Fruit fly (Drosophila melanogaster): Measurements from ENCODE around the gene CG42240.
A peak's percentile ranks its signal among the peaks of the same experiment; 100 is the strongest.

Gene CG42240

DNA sequence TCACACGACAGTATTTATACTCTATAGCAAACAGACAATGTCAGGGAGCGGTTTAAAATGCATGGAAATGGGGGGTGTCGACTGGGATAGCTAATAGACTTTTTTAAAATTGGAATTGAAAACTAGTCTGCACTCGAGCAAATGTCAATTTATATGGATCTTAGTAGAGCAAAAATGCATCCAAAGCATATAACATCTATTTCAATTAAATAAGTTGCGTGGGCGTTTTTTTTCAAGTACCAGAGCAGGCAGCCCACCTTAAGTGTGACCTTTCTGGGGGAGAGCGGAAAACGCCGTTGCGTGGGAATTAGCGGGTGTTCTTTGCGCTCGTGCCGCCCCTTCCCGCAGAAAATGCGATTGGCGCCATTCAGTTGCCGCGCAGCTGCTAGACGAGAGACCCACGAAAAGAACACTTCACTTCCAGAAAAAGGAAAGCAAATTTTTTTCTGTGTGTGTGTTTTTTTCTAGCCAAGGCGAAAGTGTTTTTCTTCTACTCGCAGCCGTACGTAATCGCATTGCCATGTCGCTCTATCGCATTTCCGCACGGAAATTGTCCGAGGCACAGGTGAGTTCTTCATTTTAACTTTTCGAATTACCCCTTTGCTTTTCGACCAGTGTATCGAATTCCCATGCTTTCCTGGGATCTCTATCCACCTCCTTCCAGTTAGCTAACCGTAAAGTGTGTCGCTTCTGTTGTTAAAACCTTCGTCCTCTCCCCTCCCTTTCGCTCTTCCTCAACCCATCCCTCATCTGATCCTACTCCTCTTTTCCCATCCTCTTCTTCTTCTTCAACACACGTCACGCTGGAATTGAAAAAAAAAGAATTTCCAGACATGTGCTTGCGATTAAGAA, 21.5 kb downstream of the CG42240 start:
- peak; percentile 9 for TF ChIP-seq noc (tag; optimal IDR thresholded peaks at IDR 0.05)

dm6 chrX:6352769-6353612, 22.3 kb downstream of the CG42240 start:
- no peak for TF ChIP-seq noc (tag; optimal IDR thresholded peaks at IDR 0.05)

- peak; percentile 75 for TF ChIP-seq noc (tag; optimal IDR thresholded peaks at IDR 0.05)
These were observed 23.0 kb downstream of the CG42240 start for dm6 chrX:6353613-6353986.

- no peak for TF ChIP-seq noc (tag; optimal IDR thresholded peaks at IDR 0.05)
These were observed 23.5 kb downstream of the CG42240 start for dm6 chrX:6354163-6354562.

- peak; percentile 38 for TF ChIP-seq noc (tag; optimal IDR thresholded peaks at IDR 0.05)
These were observed 24.5 kb downstream of the CG42240 start for dm6 chrX:6355090-6355679.

DNA sequence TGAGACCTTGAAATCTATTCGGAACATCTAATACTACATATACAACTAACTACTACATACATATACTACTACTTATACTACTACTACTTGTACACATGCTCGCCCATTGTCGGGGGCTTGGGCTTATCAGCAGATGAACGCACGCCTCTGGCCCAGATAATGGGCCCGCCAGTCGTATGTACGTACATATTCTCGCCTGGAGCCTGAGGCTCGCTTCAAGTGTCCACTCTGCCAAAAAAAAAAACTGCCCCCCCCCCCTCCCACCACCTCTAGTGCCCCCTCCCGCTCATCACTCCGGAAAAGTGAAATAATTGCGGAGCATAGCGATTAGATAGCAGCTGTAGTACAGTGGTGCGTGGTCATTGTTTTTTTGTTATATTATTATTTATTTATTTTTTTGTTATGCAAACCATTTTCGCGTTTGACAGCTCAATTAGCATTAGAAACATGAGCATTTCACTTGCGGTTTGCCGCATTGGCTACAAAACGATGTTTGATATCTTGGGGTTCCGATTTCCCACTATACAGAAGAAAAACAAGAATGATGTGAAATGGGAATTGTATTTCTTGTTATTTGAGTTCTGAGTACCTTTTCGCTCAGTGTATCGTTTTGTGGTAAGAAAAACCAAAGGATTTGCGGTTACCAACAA, 26.2 kb downstream of the CG42240 start:
- TF ChIP-seq noc (tag; optimal IDR thresholded peaks at IDR 0.05), result peak; percentile 29

- TF ChIP-seq noc (tag; optimal IDR thresholded peaks at IDR 0.05), result no peak
These were observed 26.9 kb downstream of the CG42240 start for dm6 chrX:6357456-6358007.

dm6 chrX:6358198-6358597, 27.6 kb downstream of the CG42240 start:
- TF ChIP-seq noc (tag; optimal IDR thresholded peaks at IDR 0.05), result no peak

DNA sequence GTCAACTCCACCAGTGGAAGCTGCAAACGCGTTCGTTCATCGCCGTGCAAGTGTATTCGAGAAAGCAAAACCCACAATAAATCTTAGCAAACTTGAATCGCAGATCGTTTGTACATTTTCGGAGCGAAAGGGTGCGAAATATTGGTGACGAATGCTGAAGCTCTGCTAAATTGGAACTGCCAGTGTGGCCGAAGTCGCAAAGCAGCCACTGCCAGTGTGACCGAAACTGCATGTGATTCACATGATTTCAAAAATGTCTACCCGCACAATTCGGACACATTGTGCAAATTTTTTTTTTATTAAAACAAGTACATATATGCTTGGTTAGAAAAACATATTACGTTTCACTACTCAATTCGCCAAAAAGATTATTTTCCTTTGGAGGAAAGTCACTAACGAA, 30.6 kb downstream of the CG42240 start:
- TF ChIP-seq noc (tag; optimal IDR thresholded peaks at IDR 0.05), result no peak

DNA sequence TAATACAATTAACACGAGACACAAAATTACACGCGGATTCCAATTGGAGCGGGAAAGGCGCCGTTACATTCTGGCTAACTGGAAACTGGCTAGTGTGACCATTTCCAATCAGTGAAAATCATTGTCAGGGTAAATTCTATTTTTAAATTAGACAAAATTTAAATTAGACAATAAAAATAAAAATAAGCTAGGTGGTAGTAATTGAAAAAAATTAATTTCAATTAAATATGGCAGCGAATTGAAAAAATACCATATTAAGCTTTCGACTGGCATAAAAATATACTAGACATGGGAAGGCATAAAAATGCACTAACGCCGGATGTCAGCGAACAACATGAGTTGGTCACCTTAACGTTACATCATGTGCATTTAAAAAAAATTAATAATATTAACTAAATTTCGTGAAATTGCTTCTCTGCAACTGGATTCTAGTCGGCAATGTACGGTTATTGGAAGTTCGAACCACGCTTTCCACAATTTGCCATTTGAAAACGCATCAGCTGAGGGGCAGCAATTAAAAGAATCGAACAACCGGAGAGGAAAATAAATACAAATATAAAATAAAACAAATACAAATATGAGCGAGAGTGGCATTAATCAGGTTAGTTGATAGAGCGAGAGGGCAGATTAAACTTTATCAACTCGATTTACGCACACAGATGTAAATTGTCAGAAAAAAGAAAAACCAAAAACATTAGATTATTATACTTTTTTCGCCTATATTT, 35.2 kb downstream of the CG42240 start, which contains the start of the genes swa and Marf:
Gene swa, minus strand, starts transcription at position 77 of the 725 bp plus-strand sequence.
Gene Marf, plus strand, starts transcription at position 318 of the 725 bp plus-strand sequence.
- TF ChIP-seq noc (tag; optimal IDR thresholded peaks at IDR 0.05), result no peak

- TF ChIP-seq noc (tag; optimal IDR thresholded peaks at IDR 0.05), result peak; percentile 95
These were observed 35.7 kb downstream of the CG42240 start for dm6 chrX:6366357-6366691.

DNA sequence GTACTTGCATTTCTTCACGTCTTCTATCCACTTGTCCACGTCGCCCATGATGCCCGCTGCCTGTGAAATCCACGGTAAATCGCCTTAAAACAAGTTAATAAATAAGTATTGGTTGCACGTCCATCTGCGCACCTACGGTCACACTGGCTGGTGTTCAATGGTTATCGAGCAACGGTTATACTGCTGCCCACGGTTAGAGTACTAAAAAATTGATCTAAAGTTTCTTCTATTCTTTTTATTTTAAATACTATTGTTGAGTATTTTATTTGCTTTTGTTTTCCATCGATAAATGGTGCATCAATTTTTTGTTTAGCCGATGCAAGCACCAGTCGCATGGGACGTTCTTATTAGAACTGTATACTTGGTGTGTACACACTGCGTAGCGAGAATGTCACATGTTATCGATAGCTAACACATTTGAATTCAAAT, 42.1 kb downstream of the CG42240 start, which contains the start of gene PpV:
Gene PpV, minus strand, starts transcription at position 147 of the 429 bp plus-strand sequence.
- TF ChIP-seq noc (tag; optimal IDR thresholded peaks at IDR 0.05), result no peak

- TF ChIP-seq noc (tag; optimal IDR thresholded peaks at IDR 0.05), result no peak
These were observed 45.0 kb downstream of the CG42240 start for dm6 chrX:6375636-6376035.

DNA sequence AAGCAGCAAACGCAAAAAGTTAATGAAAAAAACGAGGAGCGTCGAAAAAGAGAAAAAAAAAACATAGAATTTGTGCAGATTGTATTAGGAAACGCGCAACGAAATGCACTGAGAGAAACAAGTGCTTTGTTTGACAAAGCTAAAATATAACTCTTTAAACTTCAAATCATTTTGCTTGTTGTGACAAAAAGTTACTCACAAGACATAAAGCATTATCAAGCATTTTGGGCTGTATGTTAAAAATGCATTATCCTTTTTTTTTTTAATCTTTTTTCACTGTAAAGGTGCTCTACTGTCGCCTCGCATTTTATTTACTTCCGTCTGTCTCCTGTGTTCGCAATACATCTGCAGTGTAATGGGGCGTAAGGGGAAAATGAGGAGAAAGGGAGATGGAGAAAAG, 46.1 kb downstream of the CG42240 start:
- TF ChIP-seq noc (tag; optimal IDR thresholded peaks at IDR 0.05), result no peak

All from whole organism, larva.